Fruit fly (Drosophila melanogaster): ENCODE data around the gene mnd.

mnd gene

dm6 chr3L:15006825-15007224 is 21.9 kb downstream of the mnd start (continued):
- TF ChIP-seq topi (GFP tag; optimal IDR thresholded peaks at IDR 0.05) (peak; percentile 72), CG32006 (GFP tag; optimal IDR thresholded peaks at IDR 0.05) (peak; percentile 88), CG34406 (GFP tag; optimal IDR thresholded peaks at IDR 0.05) (peak; percentile 67), Hr4 (GFP tag; optimal IDR thresholded peaks at IDR 0.05) (peak; percentile 91), achi (GFP tag; optimal IDR thresholded peaks at IDR 0.05) (peak; percentile 83), Ets21C (GFP tag; optimal IDR thresholded peaks at IDR 0.05) (peak; percentile 57), CG11902 (GFP tag; optimal IDR thresholded peaks at IDR 0.05) (peak; percentile 49), Lpt (GFP tag; optimal IDR thresholded peaks at IDR 0.05) (peak; percentile 74), CG6163 (GFP tag; IDR thresholded peaks at IDR 0.05) (peak; percentile 91), acj6 (GFP tag; optimal IDR thresholded peaks at IDR 0.05) (peak; percentile 80), CG11762 (GFP tag; optimal IDR thresholded peaks at IDR 0.05; ENCODE audit: insufficient read depth) (peak; percentile 77), cyc (GFP tag; optimal IDR thresholded peaks at IDR 0.05) (peak; percentile 45), Eip75B (GFP tag; optimal IDR thresholded peaks at IDR 0.05) (peak; percentile 88)

- TF ChIP-seq Eip78C (GFP tag) (peak; percentile 90), net (GFP tag; optimal IDR thresholded peaks at IDR 0.05) (peak; percentile 6), fd85E (GFP tag; optimal IDR thresholded peaks at IDR 0.05) (no peak), Eip75B (GFP tag; optimal IDR thresholded peaks at IDR 0.05) (peak; percentile 28), CG15336 (GFP tag; IDR thresholded peaks at IDR 0.05) (peak; percentile 55), CG9139 (GFP tag; optimal IDR thresholded peaks at IDR 0.05) (no peak), CG32006 (GFP tag; optimal IDR thresholded peaks at IDR 0.05) (peak; percentile 58), CG10631 (GFP tag; optimal IDR thresholded peaks at IDR 0.05) (peak; percentile 15), Gug (GFP tag; IDR thresholded peaks at IDR 0.05) (no peak), CG4318 (GFP tag; optimal IDR thresholded peaks at IDR 0.05) (no peak), CG10669 (GFP tag; optimal IDR thresholded peaks at IDR 0.05) (peak; percentile 16), CG6792 (GFP tag; optimal IDR thresholded peaks at IDR 0.05) (peak; percentile 8), Ets96B (tag; optimal IDR thresholded peaks at IDR 0.05) (peak; percentile 45), CG34406 (GFP tag; optimal IDR thresholded peaks at IDR 0.05) (peak; percentile 22), Lpt (GFP tag; optimal IDR thresholded peaks at IDR 0.05) (peak; percentile 20), dac (GFP tag; optimal IDR thresholded peaks at IDR 0.05) (no peak), CG3919 (GFP tag; optimal IDR thresholded peaks at IDR 0.05) (no peak), CG31627 (GFP tag; optimal IDR thresholded peaks at IDR 0.05) (peak; percentile 16), Sox14 (GFP tag; optimal IDR thresholded peaks at IDR 0.05) (peak; percentile 20), fd59A (GFP tag; optimal IDR thresholded peaks at IDR 0.05) (peak; percentile 25), svp (GFP tag) (peak; percentile 69), Ets21C (GFP tag; optimal IDR thresholded peaks at IDR 0.05) (peak; percentile 16), spab (GFP tag; optimal IDR thresholded peaks at IDR 0.05) (peak; percentile 7), CG11762 (GFP tag; optimal IDR thresholded peaks at IDR 0.05; ENCODE audit: insufficient read depth) (no peak), CG11294 (GFP tag; IDR thresholded peaks at IDR 0.05) (no peak), Hr4 (GFP tag; optimal IDR thresholded peaks at IDR 0.05) (peak; percentile 31), CG6276 (GFP tag; optimal IDR thresholded peaks at IDR 0.05) (no peak), achi (GFP tag; optimal IDR thresholded peaks at IDR 0.05) (peak; percentile 54), Hr38 (GFP tag; optimal IDR thresholded peaks at IDR 0.05) (no peak), esn (GFP tag; optimal IDR thresholded peaks at IDR 0.05) (peak; percentile 28), dsx (GFP tag; optimal IDR thresholded peaks at IDR 0.05; ENCODE audit: poor library complexity, severe bottlenecking) (peak; percentile 8), Smox (GFP tag; optimal IDR thresholded peaks at IDR 0.05) (peak; percentile 18), CG6163 (GFP tag; IDR thresholded peaks at IDR 0.05) (peak; percentile 56; the same call in 2 of the 3 replicates), Sox15 (GFP tag; optimal IDR thresholded peaks at IDR 0.05) (no peak), ss (GFP tag; optimal IDR thresholded peaks at IDR 0.05) (peak in 1 of 2 experiments; percentile 16), Met (GFP tag; optimal IDR thresholded peaks at IDR 0.05) (peak; percentile 42), cyc (GFP tag; optimal IDR thresholded peaks at IDR 0.05) (no peak), pdm3 (GFP tag; optimal IDR thresholded peaks at IDR 0.05) (peak; percentile 7), CG8119 (GFP tag; IDR thresholded peaks at IDR 0.05) (peak; percentile 59), lz (GFP tag; optimal IDR thresholded peaks at IDR 0.05) (peak; percentile 18), CG3032 (tag; optimal IDR thresholded peaks at IDR 0.05) (peak; percentile 21), eg (GFP tag; IDR thresholded peaks at IDR 0.05) (0 out of 3 replicates have a peak, but pooled peaks have one; percentile 30), CG6808 (GFP tag; optimal IDR thresholded peaks at IDR 0.05) (peak; percentile 15), CG8632 (GFP tag; optimal IDR thresholded peaks at IDR 0.05) (peak; percentile 7), acj6 (GFP tag; optimal IDR thresholded peaks at IDR 0.05) (peak; percentile 24)
Measured at dm6 chr3L:15007271-15007948, 22.5 kb downstream of the mnd start.

Data from whole organism, prepupa.